Worm (Caenorhabditis elegans): ENCODE results near the gene mig-22.

mig-22 gene

DNA sequence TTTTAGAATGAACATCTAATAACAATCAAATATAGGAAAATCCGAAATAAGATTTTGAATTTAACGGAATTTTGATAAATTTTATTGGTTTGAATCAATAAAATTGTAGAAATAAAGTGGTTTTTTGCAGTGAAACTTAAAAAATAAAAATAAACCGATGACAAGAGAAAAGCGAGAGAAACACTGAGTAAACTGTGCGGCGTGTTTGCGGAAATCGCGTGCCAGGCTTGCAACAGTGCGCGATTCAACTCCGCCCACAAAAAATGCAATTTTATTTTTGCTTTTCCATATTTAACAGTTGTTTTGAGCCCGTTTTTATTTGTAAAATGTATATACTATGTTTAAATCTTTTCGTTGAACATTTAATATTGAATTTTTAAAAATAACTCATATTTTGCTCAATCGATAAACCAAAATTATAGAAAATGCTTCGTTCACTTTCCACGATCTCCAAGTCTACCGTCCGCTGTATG is 783 bp upstream of the mig-22 start, which contains the start of gene mtss-1 (continued):
- TF ChIP-seq blmp-1 (tag; optimal IDR thresholded peaks at IDR 0.05) (peak; percentile 13), nhr-85 (tag) (no peak), ets-5 (GFP tag; IDR thresholded peaks at IDR 0.05) (no peak), fkh-8 (tag; optimal IDR thresholded peaks at IDR 0.05) (peak; percentile 18), zip-4 (GFP tag; optimal IDR thresholded peaks at IDR 0.05) (no peak), unc-62 (GFP tag; optimal IDR thresholded peaks at IDR 0.05) (no peak), egl-13 (tag; optimal IDR thresholded peaks at IDR 0.05) (peak; percentile 54), vab-15 (tag; optimal IDR thresholded peaks at IDR 0.05) (no peak), nhr-12 (tag; optimal IDR thresholded peaks at IDR 0.05) (no peak), Y116A8C.19 (tag; optimal IDR thresholded peaks at IDR 0.05; ENCODE audit: borderline replicate concordance) (no peak), lir-3 (tag; optimal IDR thresholded peaks at IDR 0.05; ENCODE audit: poor library complexity) (peak; percentile 39), tlp-1 (tag; optimal IDR thresholded peaks at IDR 0.05) (no peak), C04F5.9 (tag; optimal IDR thresholded peaks at IDR 0.05) (peak; percentile 34), skn-1 (tag; optimal IDR thresholded peaks at IDR 0.05) (peak; percentile 64), nhr-90 (tag; optimal IDR thresholded peaks at IDR 0.05; ENCODE audit: poor library complexity) (peak; percentile 62), hlh-4 (tag; optimal IDR thresholded peaks at IDR 0.05) (peak; percentile 5), fkh-10 (GFP tag; optimal IDR thresholded peaks at IDR 0.05) (no peak), mep-1 (tag; optimal IDR thresholded peaks at IDR 0.05) (peak; percentile 32), lsy-2 (tag; optimal IDR thresholded peaks at IDR 0.05) (peak; percentile 48 to 63), ceh-90 (tag; optimal IDR thresholded peaks at IDR 0.05) (no peak), dsc-1 (tag; optimal IDR thresholded peaks at IDR 0.05) (peak; percentile 65), lin-14 (GFP tag; optimal IDR thresholded peaks at IDR 0.05) (peak; percentile 50), elt-3 (tag; optimal IDR thresholded peaks at IDR 0.05) (peak in 1 of 6 experiments; percentile 5), zag-1 (tag; optimal IDR thresholded peaks at IDR 0.05) (no peak), ceh-63 (GFP tag; optimal IDR thresholded peaks at IDR 0.05) (no peak), unc-30 (tag; optimal IDR thresholded peaks at IDR 0.05) (no peak), mdl-1 (tag; optimal IDR thresholded peaks at IDR 0.05) (peak in 1 of 2 experiments; percentile 2), egl-27 (tag; optimal IDR thresholded peaks at IDR 0.05) (no peak), sptf-1 (tag; optimal IDR thresholded peaks at IDR 0.05) (no peak), fkh-4 (tag; optimal IDR thresholded peaks at IDR 0.05; ENCODE audit: borderline replicate concordance) (no peak), unc-130 (tag; optimal IDR thresholded peaks at IDR 0.05) (peak; percentile 59)

DNA sequence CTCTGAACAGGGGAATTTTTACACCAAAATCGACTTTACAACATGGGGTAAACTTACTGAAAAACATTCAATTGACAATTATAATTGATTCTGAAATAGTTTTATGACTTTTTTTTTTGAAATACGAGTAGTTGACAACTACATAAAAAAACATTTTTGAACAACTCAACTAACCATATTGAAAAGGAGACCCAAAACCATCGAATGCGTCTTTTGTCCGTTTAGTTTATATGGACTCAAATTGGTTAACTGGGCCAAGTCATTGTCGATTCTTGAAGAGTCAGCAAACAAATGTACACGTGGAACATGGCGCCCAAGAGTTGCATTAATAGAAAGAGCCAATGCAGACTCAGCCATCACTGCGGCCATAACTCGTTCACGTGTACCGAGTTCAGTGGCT is 675 bp downstream of the mig-22 start:
- TF ChIP-seq F16B12.6 (tag; optimal IDR thresholded peaks at IDR 0.05) (no peak), ztf-11 (tag; optimal IDR thresholded peaks at IDR 0.05) (no peak), C16A3.4 (tag; optimal IDR thresholded peaks at IDR 0.05) (no peak), nhr-19 (GFP tag; conservative IDR thresholded peaks at IDR 0.05) (no peak), hpl-2 (GFP tag; optimal IDR thresholded peaks at IDR 0.05) (no peak), ceh-63 (GFP tag; optimal IDR thresholded peaks at IDR 0.05) (no peak), nhr-77 (tag; optimal IDR thresholded peaks at IDR 0.05) (no peak), egl-27 (tag; optimal IDR thresholded peaks at IDR 0.05) (no peak), pax-3 (tag; optimal IDR thresholded peaks at IDR 0.05) (no peak), hlh-4 (tag; optimal IDR thresholded peaks at IDR 0.05) (no peak), mab-9 (GFP tag; IDR thresholded peaks at IDR 0.05) (no peak)

DNA sequence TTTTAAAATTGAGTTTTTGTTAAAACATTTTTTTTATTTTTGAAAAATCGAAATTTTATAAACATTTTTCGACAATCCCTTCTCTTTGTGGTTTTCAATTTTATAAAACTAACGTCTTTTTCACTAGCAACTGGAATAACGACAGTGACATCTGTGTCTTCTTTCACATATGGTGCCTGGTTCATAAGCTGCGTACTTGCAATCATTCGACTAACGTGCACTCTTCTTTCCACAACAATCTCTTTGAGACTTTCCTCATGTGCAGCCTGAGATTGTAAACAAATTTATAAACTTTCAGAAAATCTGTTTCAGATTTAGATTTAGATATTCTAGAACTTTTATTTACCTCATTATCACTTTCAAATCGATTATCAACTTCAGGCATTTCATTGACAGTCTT is 2.1 kb downstream of the mig-22 start:
- TF ChIP-seq dsc-1 (tag; optimal IDR thresholded peaks at IDR 0.05): peak; percentile 60
- no peak for TF ChIP-seq tlp-1 (tag; optimal IDR thresholded peaks at IDR 0.05)

Data from whole organism, L1 larva.